Fruit fly (Drosophila melanogaster): ENCODE measurements around the gene Raf.
A peak's percentile ranks its signal among the peaks of the same experiment; 100 is the strongest.

- TF ChIP-seq cnc (optimal IDR thresholded peaks at IDR 0.05) (no peak), kay (GFP tag; ENCODE audit: borderline replicate concordance) (no peak), Clk (GFP tag; optimal IDR thresholded peaks at IDR 0.05) (no peak), CG1620 (GFP tag; optimal IDR thresholded peaks at IDR 0.05) (no peak), CG12768 (GFP tag; optimal IDR thresholded peaks at IDR 0.05) (no peak), cic (GFP tag; optimal IDR thresholded peaks at IDR 0.05) (no peak), Mnt (GFP tag; optimal IDR thresholded peaks at IDR 0.05) (peak; percentile 13), CG7101 (tag; optimal IDR thresholded peaks at IDR 0.05) (no peak), CG33017 (tag; optimal IDR thresholded peaks at IDR 0.05) (no peak), tj (GFP tag; optimal IDR thresholded peaks at IDR 0.05) (no peak), ovo (GFP tag; optimal IDR thresholded peaks at IDR 0.05) (no peak), bab1 (GFP tag; optimal IDR thresholded peaks at IDR 0.05) (no peak), Hr96 (GFP tag; optimal IDR thresholded peaks at IDR 0.05) (no peak)
Measured at dm6 chrX:2258602-2259233, 36.5 kb upstream of the Raf start.
